Worm (Caenorhabditis elegans) whole organism, late embryonic: ENCODE data around the gene aat-3.

Experiments
- T23F11.4 ChIP-seq: fragments of 200-800 bp; sonication (Bioruptor generic); optimal IDR thresholded peaks from 2 replicates; lab custom pipeline; 2018; ENCODE audit warnings: mild to moderate bottlenecking, missing genetic modification characterization, missing compliant biosample characterization
- ceh-18 ChIP-seq: sonication (generic microtip); optimal IDR thresholded peaks from 2 replicates; lab custom pipeline; 2016; ENCODE audit warnings: missing genetic modification characterization, missing compliant biosample characterization
- ets-4 ChIP-seq: sonication (generic microtip); optimal IDR thresholded peaks from 2 replicates; lab custom pipeline; 2016; ENCODE audit warnings: missing genetic modification characterization, missing compliant biosample characterization
- nfya-1 ChIP-seq: sonication (generic microtip); optimal IDR thresholded peaks from 2 replicates; lab custom pipeline; 2017; ENCODE audit warnings: missing genetic modification characterization, mild to moderate bottlenecking, missing compliant biosample characterization, antibody characterized with exemption, moderate library complexity
- ref-2 ChIP-seq: sonication (generic microtip); optimal IDR thresholded peaks from 2 replicates; lab custom pipeline; 2016; ENCODE audit warnings: missing genetic modification characterization, missing compliant biosample characterization

DNA sequence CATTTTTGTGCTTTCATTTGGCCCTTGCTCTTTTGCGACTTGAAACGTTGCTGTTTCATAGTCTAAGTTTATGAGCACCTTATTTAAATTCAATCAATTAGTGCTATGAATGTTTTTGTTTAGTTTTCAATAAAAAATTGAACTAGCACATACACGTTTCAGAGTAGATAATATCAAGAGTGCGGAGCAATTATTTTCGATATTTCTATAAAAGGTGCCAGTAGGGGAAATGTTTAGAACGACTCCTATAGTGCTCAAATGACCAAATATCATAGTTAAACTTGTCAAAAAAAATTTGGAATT, 43.6 kb downstream of the aat-3 start:
- TF ChIP-seq nfya-1 (tag; lab: Kevin White, UChicago) = no peak
- no peak for TF ChIP-seq ets-4 (tag; lab: Kevin White, UChicago)
- TF ChIP-seq ref-2 = no peak
- TF ChIP-seq ceh-18 (tag; lab: Kevin White, UChicago) = no peak
- no peak for TF ChIP-seq T23F11.4 (GFP tag; lab: Kevin White, UChicago)
